Fruit fly (Drosophila melanogaster): ENCODE results near the gene psd.

Gene psd

DNA sequence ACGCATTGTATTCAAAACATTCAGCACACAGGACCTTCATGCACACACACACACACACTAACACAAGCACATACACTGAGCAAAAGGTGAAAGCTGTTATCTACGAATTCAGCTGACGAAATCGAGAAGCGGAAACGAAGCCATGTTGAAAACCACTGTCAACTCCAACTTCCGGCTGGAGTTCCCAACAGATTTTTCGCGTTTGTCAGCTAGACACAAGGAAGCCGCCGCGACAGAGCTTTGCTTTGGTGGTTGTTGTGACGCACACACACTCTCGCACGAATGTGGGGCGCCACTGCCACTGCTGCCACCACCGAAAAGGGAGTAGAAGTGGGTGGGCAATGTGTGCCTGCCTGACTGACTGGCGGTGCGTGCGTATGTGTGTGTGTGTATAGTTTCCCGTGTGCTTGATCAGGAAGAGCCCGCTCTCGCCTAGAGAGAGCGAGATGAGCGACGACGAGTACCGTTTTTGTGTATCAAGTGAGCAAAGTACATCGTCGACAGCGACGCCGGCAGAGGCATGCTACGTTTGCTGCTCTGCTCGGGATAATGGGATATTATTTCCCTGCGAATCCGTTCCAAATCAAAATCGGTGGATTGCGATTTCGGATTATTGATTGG is 33.0 kb upstream of the psd start (continued):
- TF ChIP-seq bcd (GFP tag; optimal IDR thresholded peaks at IDR 0.05) (peak; percentile 43), CG17359 (tag; optimal IDR thresholded peaks at IDR 0.05) (peak; percentile 68), Sox102F (GFP tag; optimal IDR thresholded peaks at IDR 0.05) (no peak), Myb (GFP tag; optimal IDR thresholded peaks at IDR 0.05) (no peak), pfk (GFP tag; optimal IDR thresholded peaks at IDR 0.05) (no peak), tx (GFP tag; optimal IDR thresholded peaks at IDR 0.05) (no peak), CG1792 (GFP tag; optimal IDR thresholded peaks at IDR 0.05) (peak; percentile 16), Hr51 (GFP tag; optimal IDR thresholded peaks at IDR 0.05) (no peak), br (optimal IDR thresholded peaks at IDR 0.05) (no peak), Spps (tag; optimal IDR thresholded peaks at IDR 0.05) (peak; percentile 30), schlank (tag; optimal IDR thresholded peaks at IDR 0.05) (peak; percentile 59), Ssrp (tag; optimal IDR thresholded peaks at IDR 0.05) (no peak), tin (GFP tag; optimal IDR thresholded peaks at IDR 0.05) (no peak), CG2875 (GFP tag; optimal IDR thresholded peaks at IDR 0.05) (peak; percentile 49), kah (GFP tag; optimal IDR thresholded peaks at IDR 0.05) (peak; percentile 90), CG14667 (GFP tag; IDR thresholded peaks at IDR 0.05) (no peak), CG8388 (GFP tag; optimal IDR thresholded peaks at IDR 0.05) (peak; percentile 57), H2.0 (GFP tag; IDR thresholded peaks at IDR 0.05) (no peak), Tbp (GFP tag; optimal IDR thresholded peaks at IDR 0.05) (no peak), Blimp-1 (GFP tag; optimal IDR thresholded peaks at IDR 0.05) (no peak), lbe (GFP tag; optimal IDR thresholded peaks at IDR 0.05) (no peak), stwl (tag; optimal IDR thresholded peaks at IDR 0.05) (no peak), prd (optimal IDR thresholded peaks at IDR 0.05) (no peak), prd (GFP tag; IDR thresholded peaks at IDR 0.05) (no peak), toy (GFP tag; IDR thresholded peaks at IDR 0.05) (no peak), Dfd (GFP tag; optimal IDR thresholded peaks at IDR 0.05) (no peak), CG30431 (GFP tag; optimal IDR thresholded peaks at IDR 0.05) (no peak), ranshi (GFP tag; IDR thresholded peaks at IDR 0.05) (peak; percentile 23; the same call in 1 of the 2 replicates), CG2678 (tag; optimal IDR thresholded peaks at IDR 0.05) (no peak), CG10147 (GFP tag; optimal IDR thresholded peaks at IDR 0.05) (peak; percentile 29), HmgD (GFP tag; optimal IDR thresholded peaks at IDR 0.05) (no peak), Doc2 (GFP tag; IDR thresholded peaks at IDR 0.05) (no peak), CG7963 (GFP tag; IDR thresholded peaks at IDR 0.05; ENCODE audit: partially characterized antibody) (no peak), CG15011 (GFP tag; optimal IDR thresholded peaks at IDR 0.05) (no peak), CG12104 (GFP tag; optimal IDR thresholded peaks at IDR 0.05) (no peak), pan (optimal IDR thresholded peaks at IDR 0.05) (no peak), pan (GFP tag; optimal IDR thresholded peaks at IDR 0.05 in 1 of 2, IDR thresholded peaks at IDR 0.05 in 1 of 2) (peak in 1 of 2 experiments; percentile 39), Hr3 (GFP tag; optimal IDR thresholded peaks at IDR 0.05) (no peak), Ada2b (GFP tag; IDR thresholded peaks at IDR 0.05) (no peak), H15 (GFP tag; IDR thresholded peaks at IDR 0.05) (no peak), caup (GFP tag; optimal IDR thresholded peaks at IDR 0.05; ENCODE audit: severe bottlenecking) (peak; percentile 87), CG3838 (GFP tag; optimal IDR thresholded peaks at IDR 0.05) (no peak), CG34422 (GFP tag; IDR thresholded peaks at IDR 0.05) (no peak), CG12219 (GFP tag; optimal IDR thresholded peaks at IDR 0.05) (peak; percentile 73), CG10321 (GFP tag; IDR thresholded peaks at IDR 0.05) (no peak), CG14965 (GFP tag; optimal IDR thresholded peaks at IDR 0.05; ENCODE audit: borderline replicate concordance) (no peak), CG11695 (GFP tag; IDR thresholded peaks at IDR 0.05) (0 out of 3 replicates have a peak, but pooled peaks have one; percentile 48), sens-2 (GFP tag; IDR thresholded peaks at IDR 0.05) (no peak), BtbVII (GFP tag; optimal IDR thresholded peaks at IDR 0.05) (peak; percentile 79), Hey (tag; optimal IDR thresholded peaks at IDR 0.05) (peak; percentile 58), fru (optimal IDR thresholded peaks at IDR 0.05) (no peak), odd (GFP tag; optimal IDR thresholded peaks at IDR 0.05) (peak; percentile 84)

All from whole organism, embryonic.